Worm (Caenorhabditis elegans): ENCODE results near the gene T16G1.3.

T16G1.3 gene

DNA sequence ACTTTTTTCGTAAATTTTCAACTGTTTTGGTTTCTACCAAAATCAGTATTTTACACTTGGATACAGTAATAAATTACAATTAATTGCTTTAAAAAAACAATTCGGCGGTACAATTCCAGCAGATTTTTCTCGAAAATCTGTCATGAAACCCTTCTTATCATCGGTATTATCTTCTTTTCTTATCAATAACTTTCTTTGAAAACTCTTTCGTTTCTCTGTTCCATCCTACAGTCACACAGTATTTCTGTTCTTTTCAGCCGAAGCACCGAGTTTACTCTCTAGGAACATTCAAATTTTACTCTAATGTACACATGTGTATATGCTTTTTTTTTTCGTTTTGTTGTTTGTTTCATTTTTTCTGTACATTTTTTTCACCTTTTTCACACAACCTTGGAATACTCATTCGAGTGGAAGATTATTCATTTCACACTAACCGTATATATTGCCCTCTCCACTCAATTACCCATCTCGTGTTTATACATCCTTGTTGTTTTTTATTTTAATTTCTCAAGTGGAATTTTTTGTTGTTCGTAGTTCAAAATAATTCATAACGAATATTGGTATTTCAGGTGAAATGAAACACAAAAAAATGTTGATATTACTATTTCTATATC lies 34.5 kb downstream of the T16G1.3 start, which contains the start of gene nid-1 (continued):
- TF ChIP-seq php-3 (GFP tag; IDR thresholded peaks at IDR 0.05) (peak; percentile 93), Y5F2A.4 (GFP tag; optimal IDR thresholded peaks at IDR 0.05) (no peak), zfp-2 (tag; optimal IDR thresholded peaks at IDR 0.05) (no peak), rbr-2 (tag; optimal IDR thresholded peaks at IDR 0.05) (no peak), dmd-8 (GFP tag; IDR thresholded peaks at IDR 0.05) (no peak), hif-1 (tag; optimal IDR thresholded peaks at IDR 0.05) (no peak), unc-62 (GFP tag; optimal IDR thresholded peaks at IDR 0.05 in 1 of 2) (peak in 1 of 2 experiments; percentile 29), unc-62 (tag; optimal IDR thresholded peaks at IDR 0.05) (no peak), dmd-9 (GFP tag; IDR thresholded peaks at IDR 0.05) (no peak), Y48G9A.11 (GFP tag; IDR thresholded peaks at IDR 0.05) (no peak), zip-11 (GFP tag; IDR thresholded peaks at IDR 0.05) (no peak), ces-1 (GFP tag; optimal IDR thresholded peaks at IDR 0.05) (no peak), madf-9 (GFP tag; conservative IDR thresholded peaks at IDR 0.05) (no peak), mep-1 (tag; optimal IDR thresholded peaks at IDR 0.05) (no peak), nhr-76 (tag; optimal IDR thresholded peaks at IDR 0.05) (no peak), lin-38 (GFP tag; IDR thresholded peaks at IDR 0.05) (no peak), egl-43 (GFP tag; IDR thresholded peaks at IDR 0.05) (no peak), D1046.2 (GFP tag; IDR thresholded peaks at IDR 0.05) (no peak), daf-12 (tag; optimal IDR thresholded peaks at IDR 0.05) (no peak), tag-97 (GFP tag; IDR thresholded peaks at IDR 0.05) (no peak), ceh-28 (tag; optimal IDR thresholded peaks at IDR 0.05) (no peak), pha-4 (GFP tag; IDR thresholded peaks at IDR 0.05) (no peak), pha-4 (tag; optimal IDR thresholded peaks at IDR 0.05) (no peak), F10B5.3 (tag; optimal IDR thresholded peaks at IDR 0.05) (no peak), ZK337.2 (GFP tag; IDR thresholded peaks at IDR 0.05) (no peak), nhr-10 (tag; optimal IDR thresholded peaks at IDR 0.05) (no peak)

DNA sequence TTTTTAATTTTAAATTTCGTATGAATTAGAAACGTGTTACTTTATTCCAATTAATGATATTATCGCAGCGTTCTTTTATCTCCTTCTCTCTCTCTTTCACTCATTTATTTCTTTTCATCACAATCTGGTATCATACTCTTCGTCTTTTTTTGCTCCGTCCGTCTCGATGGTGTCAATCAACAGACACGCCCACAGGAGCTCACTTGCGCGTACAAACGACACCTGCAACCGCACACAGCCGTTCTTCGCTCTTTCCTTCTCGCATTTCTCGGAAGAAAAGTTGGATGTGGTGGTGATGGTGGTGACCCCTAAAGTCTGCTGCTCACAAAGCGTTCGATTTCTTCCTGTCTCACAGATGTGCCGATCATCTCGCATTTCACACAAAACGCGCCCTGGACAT lies 35.5 kb downstream of the T16G1.3 start:
- TF ChIP-seq aha-1 (tag), result peak; percentile 65
- TF ChIP-seq lin-1 (GFP tag; IDR thresholded peaks at IDR 0.05), result no peak
- TF ChIP-seq aly-2 (tag; optimal IDR thresholded peaks at IDR 0.05), result no peak
- TF ChIP-seq hmg-1.1 (GFP tag; IDR thresholded peaks at IDR 0.05), result 0 out of 2 replicates have a peak, but pooled peaks have one; percentile 19
- TF ChIP-seq dmd-6 (GFP tag; IDR thresholded peaks at IDR 0.05), result peak; percentile 80
- no peak for TF ChIP-seq tag-97 (GFP tag; IDR thresholded peaks at IDR 0.05)
- TF ChIP-seq hlh-11 (tag; optimal IDR thresholded peaks at IDR 0.05), result peak; percentile 53
- peak; percentile 70; the same call in 1 of the 2 replicates for TF ChIP-seq saeg-2 (GFP tag; IDR thresholded peaks at IDR 0.05)
- TF ChIP-seq dve-1 (tag; optimal IDR thresholded peaks at IDR 0.05; ENCODE audit: insufficient read depth), result peak; percentile 6
- TF ChIP-seq dmd-8 (GFP tag; IDR thresholded peaks at IDR 0.05), result no peak
- no peak for TF ChIP-seq nhr-10 (tag; optimal IDR thresholded peaks at IDR 0.05)

DNA sequence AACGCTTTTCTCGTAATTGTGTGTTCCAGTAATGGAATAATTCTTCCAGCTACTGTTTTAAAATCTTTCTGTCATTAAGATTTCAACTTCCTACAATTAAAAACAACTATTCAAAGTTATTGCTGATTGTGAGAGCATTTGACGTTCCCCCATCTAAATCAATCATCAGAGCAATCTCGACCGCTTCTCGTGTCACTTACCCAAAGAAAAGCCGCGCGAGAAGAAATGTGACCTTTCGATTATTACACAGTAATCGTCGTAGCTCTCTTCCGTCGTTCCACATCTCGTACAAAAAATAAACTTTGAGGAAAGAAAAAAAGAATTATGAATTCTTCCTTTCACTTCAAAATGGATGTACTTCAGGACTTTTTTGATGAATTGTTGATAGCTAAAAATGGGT lies 36.7 kb downstream of the T16G1.3 start:
- TF ChIP-seq lin-15B (tag; optimal IDR thresholded peaks at IDR 0.05), result no peak
- no peak for TF ChIP-seq aly-2 (tag; optimal IDR thresholded peaks at IDR 0.05)
- no peak for TF ChIP-seq tra-1 (GFP tag; IDR thresholded peaks at IDR 0.05)
- no peak for TF ChIP-seq ceh-20 (GFP tag; IDR thresholded peaks at IDR 0.05)
- TF ChIP-seq R02D3.7 (tag; optimal IDR thresholded peaks at IDR 0.05), result no peak
- no peak for TF ChIP-seq mdl-1 (tag; optimal IDR thresholded peaks at IDR 0.05)
- TF ChIP-seq unc-62 (GFP tag; optimal IDR thresholded peaks at IDR 0.05 in 1 of 2), result no peak
- no peak for TF ChIP-seq unc-62 (tag; optimal IDR thresholded peaks at IDR 0.05)
- TF ChIP-seq attf-4 (tag; optimal IDR thresholded peaks at IDR 0.05), result no peak
- TF ChIP-seq F49E8.2 (tag; optimal IDR thresholded peaks at IDR 0.05; ENCODE audit: borderline replicate concordance), result no peak
- TF ChIP-seq F37D6.2 (tag; optimal IDR thresholded peaks at IDR 0.05), result no peak
- TF ChIP-seq spr-3 (GFP tag; optimal IDR thresholded peaks at IDR 0.05), result no peak
- TF ChIP-seq dmd-9 (GFP tag; IDR thresholded peaks at IDR 0.05), result no peak

All from whole organism, L4 larva.